Fruit fly (Drosophila melanogaster): ENCODE results near the gene baz.
A peak's percentile ranks its signal among the peaks of the same experiment; 100 is the strongest.

Gene baz

dm6 chrX:17249326-17249725 lies 89.5 kb downstream of the baz start, which contains the start of gene CG8675 (continued):
- TF ChIP-seq zf30C (GFP tag; optimal IDR thresholded peaks at IDR 0.05), result peak; percentile 8
- TF ChIP-seq CG9215 (GFP tag; IDR thresholded peaks at IDR 0.05), result no peak
- TF ChIP-seq lmd (GFP tag; IDR thresholded peaks at IDR 0.05), result no peak
- peak; percentile 29 for TF ChIP-seq CG13624 (GFP tag; optimal IDR thresholded peaks at IDR 0.05)
- peak; percentile 24; the same call in 1 of the 2 replicates for TF ChIP-seq CG13287 (GFP tag; IDR thresholded peaks at IDR 0.05; ENCODE audit: partially characterized antibody)
- no peak for TF ChIP-seq gce (GFP tag; IDR thresholded peaks at IDR 0.05)
- TF ChIP-seq Ets97D (GFP tag; optimal IDR thresholded peaks at IDR 0.05), result peak; percentile 32
- peak; percentile 85 for TF ChIP-seq ewg (GFP tag; optimal IDR thresholded peaks at IDR 0.05)
- peak; percentile 2 for TF ChIP-seq CG12659 (GFP tag; optimal IDR thresholded peaks at IDR 0.05)
- peak; percentile 18 for TF ChIP-seq CG33213 (GFP tag; optimal IDR thresholded peaks at IDR 0.05)
- TF ChIP-seq Myb (GFP tag; optimal IDR thresholded peaks at IDR 0.05), result peak; percentile 99
- TF ChIP-seq stwl (tag; optimal IDR thresholded peaks at IDR 0.05), result peak; percentile 81
- peak; percentile 67 for TF ChIP-seq dm (GFP tag; optimal IDR thresholded peaks at IDR 0.05)
- TF ChIP-seq CG17829 (tag; optimal IDR thresholded peaks at IDR 0.05), result peak; percentile 13
- no peak for TF ChIP-seq gt (GFP tag; IDR thresholded peaks at IDR 0.05)
- TF ChIP-seq CG6854 (GFP tag; optimal IDR thresholded peaks at IDR 0.05), result peak; percentile 32
- peak; percentile 48 for TF ChIP-seq CTCF (GFP tag; optimal IDR thresholded peaks at IDR 0.05)
- peak; percentile 52 for TF ChIP-seq MESR4 (GFP tag; optimal IDR thresholded peaks at IDR 0.05)
- TF ChIP-seq Usf (GFP tag; optimal IDR thresholded peaks at IDR 0.05), result no peak
- no peak for TF ChIP-seq CG34224 (GFP tag; IDR thresholded peaks at IDR 0.05; ENCODE audit: partially characterized antibody)
- TF ChIP-seq HLH4C (GFP tag; IDR thresholded peaks at IDR 0.05; ENCODE audit: partially characterized antibody), result 0 out of 3 replicates have a peak, but pooled peaks have one; percentile 43
- TF ChIP-seq Abd-B (GFP tag; optimal IDR thresholded peaks at IDR 0.05), result peak; percentile 1
- no peak for TF ChIP-seq CG3838 (GFP tag; optimal IDR thresholded peaks at IDR 0.05)
- no peak for TF ChIP-seq inv (GFP tag; IDR thresholded peaks at IDR 0.05; ENCODE audit: partially characterized antibody)
- no peak for TF ChIP-seq CG7357 (GFP tag; IDR thresholded peaks at IDR 0.05)
- peak; percentile 19 for TF ChIP-seq nmo (GFP tag; optimal IDR thresholded peaks at IDR 0.05)
- TF ChIP-seq Lhr (GFP tag; optimal IDR thresholded peaks at IDR 0.05), result peak; percentile 67
- TF ChIP-seq chn (GFP tag; optimal IDR thresholded peaks at IDR 0.05), result no peak
- TF ChIP-seq CG8290 (GFP tag; optimal IDR thresholded peaks at IDR 0.05), result no peak
- peak in 1 of 2 experiments; percentile 48 for TF ChIP-seq CG8290 (tag; optimal IDR thresholded peaks at IDR 0.05)
- TF ChIP-seq CG2116 (GFP tag; optimal IDR thresholded peaks at IDR 0.05), result peak; percentile 9
- peak; percentile 7 for TF ChIP-seq CG10267 (tag; optimal IDR thresholded peaks at IDR 0.05)
- TF ChIP-seq CG4707 (GFP tag; optimal IDR thresholded peaks at IDR 0.05), result no peak
- peak; percentile 41; the same call in 1 of the 3 replicates for TF ChIP-seq Opbp (GFP tag; IDR thresholded peaks at IDR 0.05; ENCODE audit: partially characterized antibody)
- no peak for TF ChIP-seq fru (optimal IDR thresholded peaks at IDR 0.05)
- no peak for TF ChIP-seq ftz-f1 (GFP tag; optimal IDR thresholded peaks at IDR 0.05)
- TF ChIP-seq chif (GFP tag; optimal IDR thresholded peaks at IDR 0.05), result no peak
- no peak for TF ChIP-seq ttk (GFP tag; IDR thresholded peaks at IDR 0.05)
- TF ChIP-seq YL-1 (GFP tag; optimal IDR thresholded peaks at IDR 0.05), result peak; percentile 49
- TF ChIP-seq CG3847 (GFP tag; IDR thresholded peaks at IDR 0.05), result 0 out of 2 replicates have a peak, but pooled peaks have one; percentile 24
- TF ChIP-seq BEAF-32 (GFP tag; optimal IDR thresholded peaks at IDR 0.05), result peak; percentile 33
- peak; percentile 33 for TF ChIP-seq CoRest (tag; optimal IDR thresholded peaks at IDR 0.05)
- TF ChIP-seq CG6791 (GFP tag; IDR thresholded peaks at IDR 0.05; ENCODE audit: partially characterized antibody), result 0 out of 3 replicates have a peak, but pooled peaks have one; percentile 41
- TF ChIP-seq CG4617 (GFP tag; optimal IDR thresholded peaks at IDR 0.05; ENCODE audit: borderline replicate concordance), result peak; percentile 65
- TF ChIP-seq Dp (GFP tag; optimal IDR thresholded peaks at IDR 0.05), result peak; percentile 37
- peak; percentile 21; the same call in 1 of the 2 replicates for TF ChIP-seq amos (GFP tag; IDR thresholded peaks at IDR 0.05; ENCODE audit: partially characterized antibody)
- TF ChIP-seq E2f2 (GFP tag; IDR thresholded peaks at IDR 0.05), result peak; percentile 31; the same call in 1 of the 2 replicates
- TF ChIP-seq cas (GFP tag; IDR thresholded peaks at IDR 0.05), result no peak
- TF ChIP-seq MBD-R2 (GFP tag; IDR thresholded peaks at IDR 0.05), result peak; percentile 73
- TF ChIP-seq prd (optimal IDR thresholded peaks at IDR 0.05), result no peak
- no peak for TF ChIP-seq prd (GFP tag; IDR thresholded peaks at IDR 0.05)

Measured in whole organism, embryonic.